Worm (Caenorhabditis elegans) whole organism, L4 larva: ENCODE measurements around the gene Y41E3.8.

Experiments used
- F10B5.3 ChIP-seq: sonication (generic microtip); optimal IDR thresholded peaks from 2 replicates; lab custom pipeline; 2016; ENCODE audit warnings: mild to moderate bottlenecking, missing genetic modification characterization, missing compliant biosample characterization
- Y105C5A.15 ChIP-seq: fragments of 200-800 bp; sonication (Bioruptor generic); IDR thresholded peaks from 2 replicates; pipeline ENCODE4 v1.3.6; 2022; ENCODE audit warnings: missing genetic modification characterization, missing compliant biosample characterization
- Y5F2A.4 ChIP-seq: fragments of 200-800 bp; sonication (Bioruptor generic); optimal IDR thresholded peaks from 2 replicates; lab custom pipeline; 2018; ENCODE audit warnings: mild to moderate bottlenecking, missing genetic modification characterization, missing compliant biosample characterization
- aha-1 ChIP-seq: fragments of 150-350 bp; peaks from one replicate; lab custom pipeline; 2014; ENCODE audit warnings: missing biosample characterization, missing genetic modification characterization
- aly-2 ChIP-seq: sonication (generic microtip); optimal IDR thresholded peaks from 2 replicates; lab custom pipeline; 2018; ENCODE audit warnings: missing biosample characterization, missing genetic modification characterization
- ama-1 ChIP-seq: fragments of 150-350 bp; optimal IDR thresholded peaks from 2 replicates; lab custom pipeline; 2014; ENCODE audit warnings: inconsistent platforms, mixed read lengths
- ceh-20 ChIP-seq: fragments of 200-800 bp; sonication (Bioruptor generic); IDR thresholded peaks from 2 replicates; pipeline ENCODE4 v1.3.6; 2022; ENCODE audit warnings: missing genetic modification reagents, missing genetic modification characterization, missing compliant biosample characterization
- ceh-28 ChIP-seq: fragments of 150-350 bp; optimal IDR thresholded peaks from 2 replicates; lab custom pipeline; 2014; ENCODE audit warnings: missing biosample characterization, missing genetic modification reagents, missing genetic modification characterization
- ces-1 ChIP-seq: fragments of 150-350 bp; sonication (generic microtip); optimal IDR thresholded peaks from 4 replicates; lab custom pipeline; 2014; ENCODE audit warnings: missing biosample characterization, missing genetic modification reagents, missing genetic modification characterization
- ctbp-1 ChIP-seq: fragments of 200-800 bp; sonication (Bioruptor generic); IDR thresholded peaks from 2 replicates; pipeline ENCODE4 v1.3.6; 2022; ENCODE audit warnings: missing genetic modification reagents, missing genetic modification characterization, missing compliant biosample characterization
- daf-16 ChIP-seq, 3 experiments: sonication (generic microtip); optimal IDR thresholded peaks; 2 replicates each; lab custom pipeline; 2016 to 2017; ENCODE audit warnings: missing genetic modification characterization in 3 of 3, missing genetic modification reagents in 3 of 3, mild to moderate bottlenecking in 2 of 3, missing compliant biosample characterization in 2 of 3, missing biosample characterization in 1 of 3, moderate library complexity in 1 of 3
- daf-8 ChIP-seq: fragments of 200-800 bp; sonication (Bioruptor generic); IDR thresholded peaks from 2 replicates; pipeline ENCODE4 v1.3.6; 2022; ENCODE audit warnings: missing genetic modification characterization, missing compliant biosample characterization
- dpl-1 ChIP-seq: fragments of 150-350 bp; optimal IDR thresholded peaks from 2 replicates; lab custom pipeline; 2014; ENCODE audit warnings: missing biosample characterization, missing genetic modification reagents, missing genetic modification characterization
- egl-27 ChIP-seq: sonication (generic microtip); optimal IDR thresholded peaks from 3 replicates; lab custom pipeline; 2017; ENCODE audit warnings: missing biosample characterization, missing genetic modification reagents, missing genetic modification characterization
- fkh-10 ChIP-seq: fragments of 150-350 bp; optimal IDR thresholded peaks from 2 replicates; lab custom pipeline; 2014; ENCODE audit warnings: missing biosample characterization, missing genetic modification reagents, missing genetic modification characterization
- hlh-30 ChIP-seq: sonication (generic microtip); optimal IDR thresholded peaks from 2 replicates; lab custom pipeline; 2017; ENCODE audit warnings: antibody characterized with exemption, mild to moderate bottlenecking, missing genetic modification characterization, missing compliant biosample characterization; ENCODE audit not compliant: insufficient read depth
- jun-1 ChIP-seq: fragments of 150-350 bp; optimal IDR thresholded peaks from 2 replicates; lab custom pipeline; 2014; ENCODE audit warnings: missing biosample characterization, missing genetic modification reagents, missing genetic modification characterization
- lin-38 ChIP-seq: fragments of 200-800 bp; sonication (Bioruptor generic); IDR thresholded peaks from 2 replicates; pipeline ENCODE4 v1.3.6; 2022; ENCODE audit warnings: missing genetic modification reagents, missing genetic modification characterization, missing compliant biosample characterization
- lin-39 ChIP-seq: fragments of 150-350 bp; optimal IDR thresholded peaks from 2 replicates; lab custom pipeline; 2014; ENCODE audit warnings: missing biosample characterization, missing genetic modification reagents, missing genetic modification characterization
- lsy-2 ChIP-seq, 2 experiments: fragments of 150-350 bp in 1 of 2; sonication (generic microtip) in 1 of 2; optimal IDR thresholded peaks; 2 replicates each; lab custom pipeline; 2014 to 2017; ENCODE audit warnings: missing biosample characterization in 2 of 2, missing genetic modification characterization in 2 of 2
- mdl-1 ChIP-seq, 2 experiments: fragments of 150-350 bp in 1 of 2; sonication (generic microtip) in 1 of 2; optimal IDR thresholded peaks; 2 replicates each; lab custom pipeline; 2014 to 2017; ENCODE audit warnings: missing biosample characterization in 2 of 2, missing genetic modification characterization in 2 of 2
- mep-1 ChIP-seq: fragments of 150-350 bp; sonication (generic microtip); optimal IDR thresholded peaks from 3 replicates; lab custom pipeline; 2014; ENCODE audit warnings: missing biosample characterization, missing genetic modification characterization
- mes-2 ChIP-seq: sonication (generic microtip); optimal IDR thresholded peaks from 2 replicates; lab custom pipeline; 2016; ENCODE audit warnings: missing genotype, mild to moderate bottlenecking, missing genetic modification characterization, missing compliant biosample characterization; ENCODE audit not compliant: poor library complexity, severe bottlenecking
- nhr-10 ChIP-seq: fragments of 150-350 bp; optimal IDR thresholded peaks from 2 replicates; lab custom pipeline; 2014; ENCODE audit warnings: missing biosample characterization, missing genetic modification characterization
- nhr-102 ChIP-seq: sonication (generic microtip); optimal IDR thresholded peaks from 2 replicates; lab custom pipeline; 2016; ENCODE audit warnings: mild to moderate bottlenecking, missing genetic modification characterization, moderate library complexity, missing compliant biosample characterization
- nhr-11 ChIP-seq: fragments of 150-350 bp; optimal IDR thresholded peaks from 2 replicates; lab custom pipeline; 2014; ENCODE audit warnings: missing biosample characterization, missing genetic modification characterization
- nhr-28 ChIP-seq: fragments of 150-350 bp; optimal IDR thresholded peaks from 2 replicates; lab custom pipeline; 2014; ENCODE audit warnings: missing biosample characterization, missing genetic modification characterization
- pqm-1 ChIP-seq: sonication (generic microtip); optimal IDR thresholded peaks from 2 replicates; lab custom pipeline; 2017; ENCODE audit warnings: missing biosample characterization, missing genetic modification characterization
- rbr-2 ChIP-seq: sonication (generic microtip); optimal IDR thresholded peaks from 2 replicates; lab custom pipeline; 2016; ENCODE audit warnings: missing genotype, missing genetic modification characterization, missing compliant biosample characterization
- sdz-12 ChIP-seq: fragments of 200-800 bp; sonication (Bioruptor generic); optimal IDR thresholded peaks from 2 replicates; lab custom pipeline; 2018; ENCODE audit warnings: mild to moderate bottlenecking, missing genetic modification characterization, missing compliant biosample characterization
- snpc-1.2 ChIP-seq: fragments of 200-800 bp; sonication (Bioruptor generic); IDR thresholded peaks from 2 replicates; pipeline ENCODE4 v1.3.6; 2022; ENCODE audit warnings: missing genetic modification reagents, missing genetic modification characterization, missing compliant biosample characterization
- snpc-4 ChIP-seq: fragments of 150-350 bp; optimal IDR thresholded peaks from 2 replicates; lab custom pipeline; 2014; ENCODE audit warnings: missing biosample characterization, missing genetic modification characterization
- tra-1 ChIP-seq: fragments of 200-800 bp; sonication (Bioruptor generic); IDR thresholded peaks from 2 replicates; pipeline ENCODE4 v1.3.6; 2022; ENCODE audit warnings: missing genetic modification reagents, missing genetic modification characterization, missing compliant biosample characterization
- zfp-3 ChIP-seq: fragments of 200-800 bp; sonication (Bioruptor generic); conservative IDR thresholded peaks from 2 replicates; pipeline ENCODE4 v1.3.6; 2022; ENCODE audit warnings: missing genetic modification reagents, missing genetic modification characterization, missing compliant biosample characterization
- zip-2 ChIP-seq: fragments of 150-350 bp; optimal IDR thresholded peaks from 2 replicates; lab custom pipeline; 2014; ENCODE audit warnings: missing biosample characterization, missing genetic modification characterization
- ztf-11 ChIP-seq: fragments of 150-350 bp; optimal IDR thresholded peaks from 2 replicates; lab custom pipeline; 2014; ENCODE audit warnings: missing biosample characterization, missing genetic modification characterization
- ztf-7 ChIP-seq: fragments of 150-350 bp; optimal IDR thresholded peaks from 2 replicates; lab custom pipeline; 2014; ENCODE audit warnings: missing biosample characterization, missing genetic modification characterization

Y41E3.8 gene

ce11 chrIV:15020958-15021357, 7.8 kb downstream of the Y41E3.8 start (continued):
- peak in 1 of 2 experiments; percentile 16 for TF ChIP-seq lsy-2 (tag; optimal IDR thresholded peaks at IDR 0.05; lab: Kevin White, UChicago)
- TF ChIP-seq hlh-30, result peak; percentile 49
- TF ChIP-seq mep-1, result peak; percentile 21
- no peak for TF ChIP-seq ama-1 (lab: Kevin White, UChicago)
- no peak for TF ChIP-seq zip-2 (tag; lab: Kevin White, UChicago)

DNA sequence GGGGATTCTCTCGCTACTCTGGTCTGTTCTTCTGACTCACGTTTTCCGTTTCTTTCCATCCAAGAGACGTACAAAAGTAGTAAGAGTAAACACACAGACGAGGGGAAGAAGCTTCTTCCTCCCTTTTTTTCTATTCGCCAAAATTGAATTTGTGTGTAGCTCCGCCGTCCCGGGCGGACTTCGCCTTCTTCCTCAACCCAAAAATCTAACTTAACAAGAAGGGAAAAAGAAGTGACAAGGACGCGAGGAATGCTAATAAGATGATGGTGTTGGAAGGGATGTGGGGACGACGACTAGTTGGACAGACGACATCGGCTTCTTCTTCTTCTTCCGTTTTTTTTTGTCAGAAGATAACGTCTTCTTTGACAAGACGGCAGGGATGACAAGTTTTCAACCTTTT, 11.8 kb downstream of the Y41E3.8 start:
- TF ChIP-seq zip-2 (tag; lab: Kevin White, UChicago) (no peak), ztf-11 (tag; lab: Kevin White, UChicago) (no peak), daf-8 (no peak), jun-1 (tag; lab: Kevin White, UChicago) (no peak), nhr-11 (no peak), ces-1 (GFP tag; lab: Kevin White, UChicago) (peak; percentile 94), Y5F2A.4 (GFP tag; lab: Kevin White, UChicago) (no peak), lin-39 (tag; lab: Kevin White, UChicago) (no peak), mdl-1 (tag; optimal IDR thresholded peaks at IDR 0.05; lab: Kevin White, UChicago) (peak in 1 of 2 experiments; percentile 28), lsy-2 (tag; optimal IDR thresholded peaks at IDR 0.05; lab: Kevin White, UChicago) (peak in 1 of 2 experiments; percentile 30), mep-1 (peak; percentile 17), ceh-20 (GFP tag; lab: Robert Waterston, UW) (no peak), ctbp-1 (peak; percentile 84), fkh-10 (peak; percentile 92), rbr-2 (tag; lab: Kevin White, UChicago) (peak; percentile 25), nhr-10 (tag; lab: Kevin White, UChicago) (no peak), aha-1 (tag; lab: Kevin White, UChicago) (peak; percentile 63), sdz-12 (GFP tag; lab: Kevin White, UChicago) (no peak)
- TF ChIP-seq, all 104 proteins: peak for 8

ce11 chrIV:15013517-15014085, 15.2 kb downstream of the Y41E3.8 start, which contains the start of gene Y41E3.7:
Y41E3.7 (plus strand) TSS chrIV:15014035.
- peak; percentile 29 for TF ChIP-seq mes-2 (tag; lab: Kevin White, UChicago)
- peak; percentile 35; the same call in 1 of the 2 replicates for TF ChIP-seq lin-38 (GFP tag; lab: Robert Waterston, UW)
- no peak for TF ChIP-seq snpc-4 (tag; lab: Kevin White, UChicago)
- no peak for TF ChIP-seq daf-16 (GFP tag; optimal IDR thresholded peaks at IDR 0.05; lab: Kevin White, UChicago)
- TF ChIP-seq daf-16 (tag; optimal IDR thresholded peaks at IDR 0.05; lab: Kevin White, UChicago), result peak; percentile 12
- TF ChIP-seq dpl-1 (GFP tag; lab: Kevin White, UChicago), result peak; percentile 31

ce11 chrIV:15013083-15013482, 15.7 kb downstream of the Y41E3.8 start, which contains the start of gene qars-1:
qars-1 (minus strand) TSS chrIV:15013183.
- TF ChIP-seq ztf-7 (tag; lab: Kevin White, UChicago) (no peak), ceh-28 (no peak), aly-2 (no peak), nhr-28 (tag; lab: Kevin White, UChicago) (no peak), F10B5.3 (tag; lab: Kevin White, UChicago) (no peak), daf-8 (no peak), ztf-11 (tag; lab: Kevin White, UChicago) (no peak), rbr-2 (tag; lab: Kevin White, UChicago) (no peak), zfp-3 (GFP tag; lab: Robert Waterston, UW) (no peak), snpc-1.2 (GFP tag; lab: Robert Waterston, UW) (no peak), tra-1 (no peak), nhr-10 (tag; lab: Kevin White, UChicago) (no peak), Y105C5A.15 (GFP tag; lab: Robert Waterston, UW) (no peak), nhr-102 (no peak), lin-38 (GFP tag; lab: Robert Waterston, UW) (no peak), pqm-1 (tag; lab: Kevin White, UChicago) (no peak), egl-27 (tag; lab: Kevin White, UChicago) (no peak)
